Worm (Caenorhabditis elegans) whole organism, early embryonic: ENCODE results near the gene vps-53.

Source experiments
- B0310.2 ChIP-seq: sonication (generic microtip); optimal IDR thresholded peaks from 2 replicates; lab custom pipeline; 2016; ENCODE audit warnings: mild to moderate bottlenecking, missing genetic modification characterization, missing compliant biosample characterization
- F13C5.2 ChIP-seq: sonication (generic microtip); optimal IDR thresholded peaks from 2 replicates; lab custom pipeline; 2017; ENCODE audit warnings: mild to moderate bottlenecking, missing genetic modification characterization, inconsistent platforms, missing compliant biosample characterization
- aly-1 ChIP-seq: sonication (generic microtip); optimal IDR thresholded peaks from 2 replicates; lab custom pipeline; 2016; ENCODE audit warnings: missing genetic modification characterization, missing compliant biosample characterization
- ama-1 ChIP-seq: fragments of 150-350 bp; optimal IDR thresholded peaks from 2 replicates; lab custom pipeline; 2014
- ceh-13 ChIP-seq: fragments of 200-800 bp; sonication (Bioruptor generic); optimal IDR thresholded peaks from 2 replicates; lab custom pipeline; 2018; ENCODE audit warnings: mild to moderate bottlenecking, missing genetic modification characterization, missing compliant biosample characterization
- ceh-36 ChIP-seq: sonication (generic microtip); optimal IDR thresholded peaks from 2 replicates; lab custom pipeline; 2016; ENCODE audit warnings: missing genetic modification characterization, inconsistent platforms, missing compliant biosample characterization
- ets-7 ChIP-seq: sonication (generic microtip); optimal IDR thresholded peaks from 2 replicates; lab custom pipeline; 2016; ENCODE audit warnings: missing genotype, missing genetic modification characterization, missing compliant biosample characterization
- flt-1 ChIP-seq: fragments of 200-800 bp; sonication (Bioruptor generic); IDR thresholded peaks from 2 replicates; pipeline ENCODE4 v1.3.6; 2022; ENCODE audit warnings: missing genetic modification characterization, missing compliant biosample characterization
- hmbx-1 ChIP-seq: sonication (generic microtip); optimal IDR thresholded peaks from 2 replicates; lab custom pipeline; 2016; ENCODE audit warnings: mild to moderate bottlenecking, missing genetic modification characterization, missing compliant biosample characterization
- hmg-4 ChIP-seq: fragments of 200-800 bp; sonication (Bioruptor generic); optimal IDR thresholded peaks from 2 replicates; lab custom pipeline; 2018; ENCODE audit warnings: mild to moderate bottlenecking, missing genetic modification characterization, missing compliant biosample characterization
- hnd-1 ChIP-seq: sonication (generic microtip); optimal IDR thresholded peaks from 2 replicates; lab custom pipeline; 2016; ENCODE audit warnings: missing genetic modification characterization, missing compliant biosample characterization
- pes-1 ChIP-seq: fragments of 200-800 bp; sonication (Bioruptor generic); IDR thresholded peaks from 2 replicates; pipeline ENCODE4 v1.3.6; 2022; ENCODE audit warnings: missing genetic modification reagents, missing genetic modification characterization, missing compliant biosample characterization
- scrt-1 ChIP-seq: fragments of 200-800 bp; sonication (Bioruptor generic); IDR thresholded peaks from 2 replicates; pipeline ENCODE4 v1.3.6; 2022; ENCODE audit warnings: missing genetic modification characterization, missing compliant biosample characterization
- sea-1 ChIP-seq: fragments of 200-800 bp; sonication (Bioruptor generic); conservative IDR thresholded peaks from 2 replicates; pipeline ENCODE4 v1.3.6; 2022; ENCODE audit warnings: missing genetic modification characterization, missing compliant biosample characterization
- tbx-11 ChIP-seq: fragments of 200-800 bp; sonication (Bioruptor generic); IDR thresholded peaks from 2 replicates; pipeline ENCODE4 v1.3.6; 2022; ENCODE audit warnings: missing genetic modification characterization, missing compliant biosample characterization
- tbx-37 ChIP-seq: fragments of 200-800 bp; sonication (Bioruptor generic); conservative IDR thresholded peaks from 2 replicates; pipeline ENCODE4 v1.3.6; 2022; ENCODE audit warnings: missing genetic modification reagents, missing genetic modification characterization, missing compliant biosample characterization
- tra-4 ChIP-seq: sonication (generic microtip); optimal IDR thresholded peaks from 2 replicates; lab custom pipeline; 2017; ENCODE audit warnings: missing genetic modification characterization, missing compliant biosample characterization

vps-53 gene

ce11 chrIII:9780254-9780653 is 22.9 kb upstream of the vps-53 start, which contains the start of gene sqv-3:
sqv-3 (minus strand) TSS chrIII:9780354.
- no peak for TF ChIP-seq ama-1 (lab: Kevin White, UChicago)
- TF ChIP-seq hmbx-1 (tag; lab: Kevin White, UChicago): no peak
- TF ChIP-seq tbx-11 (GFP tag; lab: Robert Waterston, UW): no peak

- no peak for TF ChIP-seq tbx-11 (GFP tag; lab: Robert Waterston, UW)
- TF ChIP-seq aly-1: no peak
- TF ChIP-seq hmg-4 (GFP tag; lab: Kevin White, UChicago): no peak
- TF ChIP-seq sea-1 (GFP tag; lab: Robert Waterston, UW): no peak
- TF ChIP-seq ama-1 (lab: Kevin White, UChicago): no peak
- TF ChIP-seq tbx-37 (GFP tag; lab: Robert Waterston, UW): no peak
- no peak for TF ChIP-seq scrt-1 (GFP tag; lab: Robert Waterston, UW)
- TF ChIP-seq F13C5.2: no peak
- TF ChIP-seq pes-1 (GFP tag; lab: Robert Waterston, UW): no peak
- TF ChIP-seq ceh-13 (GFP tag; lab: Kevin White, UChicago): no peak
- TF ChIP-seq hnd-1: no peak
- no peak for TF ChIP-seq ets-7
- TF ChIP-seq flt-1 (GFP tag; lab: Robert Waterston, UW): no peak
- TF ChIP-seq ceh-36 (tag; lab: Kevin White, UChicago): no peak
- TF ChIP-seq hmbx-1 (tag; lab: Kevin White, UChicago): no peak
Observed at ce11 chrIII:9779080-9779479, 21.8 kb upstream of the vps-53 start.

ce11 chrIII:9776323-9776722 is 19.0 kb upstream of the vps-53 start, which contains the start of gene usp-46:
usp-46 (plus strand) TSS chrIII:9776623.
- TF ChIP-seq F13C5.2 (no peak), ceh-13 (GFP tag; lab: Kevin White, UChicago) (no peak), B0310.2 (tag; lab: Kevin White, UChicago) (no peak), hmbx-1 (tag; lab: Kevin White, UChicago) (no peak), ceh-36 (tag; lab: Kevin White, UChicago) (no peak), aly-1 (no peak), tra-4 (tag; lab: Kevin White, UChicago) (no peak), ama-1 (lab: Kevin White, UChicago) (no peak), hnd-1 (no peak), hmg-4 (GFP tag; lab: Kevin White, UChicago) (no peak), sea-1 (GFP tag; lab: Robert Waterston, UW) (no peak), tbx-37 (GFP tag; lab: Robert Waterston, UW) (no peak), pes-1 (GFP tag; lab: Robert Waterston, UW) (no peak), scrt-1 (GFP tag; lab: Robert Waterston, UW) (no peak), flt-1 (GFP tag; lab: Robert Waterston, UW) (no peak), ets-7 (no peak), tbx-11 (GFP tag; lab: Robert Waterston, UW) (no peak)

DNA sequence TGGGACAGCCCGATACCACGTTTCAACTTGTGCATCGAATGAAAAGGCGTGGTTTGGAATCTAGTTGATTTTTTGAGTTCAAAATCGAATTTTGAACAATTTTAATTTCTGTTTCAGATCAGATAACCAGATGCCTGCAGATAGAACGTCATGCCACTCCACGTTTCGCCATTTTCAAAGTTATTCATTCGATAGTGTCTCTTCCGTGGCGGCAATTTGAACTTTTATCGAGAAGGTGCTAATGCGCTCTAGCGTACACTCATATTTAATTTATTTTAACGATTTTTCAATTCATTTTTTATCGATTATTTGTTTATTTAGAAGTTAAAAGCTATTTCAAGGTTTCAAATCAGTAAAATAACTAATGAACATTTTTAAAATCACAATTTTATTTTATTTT is 18.6 kb upstream of the vps-53 start:
- no peak for TF ChIP-seq sea-1 (GFP tag; lab: Robert Waterston, UW)
- no peak for TF ChIP-seq F13C5.2

DNA sequence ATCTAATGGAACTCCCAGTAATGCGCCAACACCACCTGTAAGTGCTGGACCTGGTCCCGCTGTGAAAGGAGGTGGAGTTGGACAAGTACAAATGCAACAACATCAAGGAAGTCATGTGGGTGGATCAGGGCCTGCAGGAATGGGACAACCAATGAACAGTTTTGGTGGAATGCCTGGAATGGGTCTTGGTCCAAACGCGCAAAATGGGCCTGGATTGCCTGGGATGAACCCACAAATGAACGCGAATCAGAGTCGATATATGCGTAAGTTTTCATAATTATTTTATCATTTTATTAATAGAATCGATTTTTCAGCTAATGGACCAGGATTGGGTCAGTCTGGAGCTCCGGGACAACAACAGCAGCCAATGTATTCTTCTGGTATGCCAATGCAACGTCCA is 15.1 kb upstream of the vps-53 start:
- no peak for TF ChIP-seq tbx-37 (GFP tag; lab: Robert Waterston, UW)
- no peak for TF ChIP-seq hmg-4 (GFP tag; lab: Kevin White, UChicago)
- TF ChIP-seq flt-1 (GFP tag; lab: Robert Waterston, UW): no peak
- no peak for TF ChIP-seq tbx-11 (GFP tag; lab: Robert Waterston, UW)
- no peak for TF ChIP-seq F13C5.2
- no peak for TF ChIP-seq ceh-36 (tag; lab: Kevin White, UChicago)
- no peak for TF ChIP-seq aly-1
- TF ChIP-seq B0310.2 (tag; lab: Kevin White, UChicago): no peak
- TF ChIP-seq scrt-1 (GFP tag; lab: Robert Waterston, UW): no peak
- TF ChIP-seq sea-1 (GFP tag; lab: Robert Waterston, UW): no peak
- no peak for TF ChIP-seq tra-4 (tag; lab: Kevin White, UChicago)
- TF ChIP-seq ets-7: no peak
- TF ChIP-seq ama-1 (lab: Kevin White, UChicago): no peak
- TF ChIP-seq ceh-13 (GFP tag; lab: Kevin White, UChicago): no peak
- no peak for TF ChIP-seq pes-1 (GFP tag; lab: Robert Waterston, UW)
- TF ChIP-seq hmbx-1 (tag; lab: Kevin White, UChicago): no peak
- TF ChIP-seq hnd-1: no peak

ce11 chrIII:9770590-9770989 is 13.3 kb upstream of the vps-53 start:
- peak; percentile 68 for TF ChIP-seq ama-1 (lab: Kevin White, UChicago)
- no peak for TF ChIP-seq hnd-1

DNA sequence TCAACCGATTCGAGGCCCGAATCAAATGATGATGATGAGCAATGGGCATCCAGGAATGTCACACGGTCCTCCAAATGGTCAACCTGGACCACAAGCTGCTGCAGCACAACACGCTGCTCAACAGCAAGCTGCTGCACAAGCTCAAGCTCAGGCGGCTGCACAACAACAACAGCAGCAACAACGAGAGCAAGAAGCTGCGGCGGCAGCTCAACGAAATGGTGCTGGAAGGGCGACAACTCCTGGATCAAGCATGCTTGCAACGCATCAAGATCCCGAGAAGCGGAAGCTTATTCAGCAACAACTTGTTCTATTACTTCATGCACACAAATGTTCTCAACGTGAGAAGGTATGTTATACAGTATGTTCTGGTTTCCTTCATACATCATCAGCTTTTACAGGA is 10.7 kb upstream of the vps-53 start:
- TF ChIP-seq B0310.2 (tag; lab: Kevin White, UChicago) (no peak), sea-1 (GFP tag; lab: Robert Waterston, UW) (no peak), tra-4 (tag; lab: Kevin White, UChicago) (no peak), ceh-36 (tag; lab: Kevin White, UChicago) (no peak), tbx-11 (GFP tag; lab: Robert Waterston, UW) (no peak), tbx-37 (GFP tag; lab: Robert Waterston, UW) (no peak), hmg-4 (GFP tag; lab: Kevin White, UChicago) (no peak), hmbx-1 (tag; lab: Kevin White, UChicago) (no peak), aly-1 (no peak), flt-1 (GFP tag; lab: Robert Waterston, UW) (no peak), pes-1 (GFP tag; lab: Robert Waterston, UW) (no peak), F13C5.2 (no peak)

DNA sequence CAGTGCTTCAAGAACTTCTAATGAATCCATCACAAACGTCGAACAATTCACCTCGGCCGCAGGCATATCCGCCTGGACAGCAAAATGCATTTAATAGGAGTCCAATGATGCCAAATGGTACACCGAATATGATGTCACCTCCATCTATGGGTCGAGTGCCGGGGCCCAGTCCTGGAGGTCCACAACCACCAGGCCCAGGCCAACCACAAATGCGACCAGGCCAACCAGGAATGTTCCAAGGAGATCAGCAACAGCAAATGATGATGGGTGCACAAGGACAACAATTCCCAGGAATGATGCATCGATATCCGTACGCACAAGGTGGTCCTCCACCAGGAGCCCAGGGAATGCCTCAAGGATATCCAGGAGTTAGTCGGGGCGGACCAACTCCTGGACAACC is 9.8 kb upstream of the vps-53 start:
- TF ChIP-seq tbx-37 (GFP tag; lab: Robert Waterston, UW): no peak
- TF ChIP-seq aly-1: no peak
- TF ChIP-seq F13C5.2: no peak
- no peak for TF ChIP-seq flt-1 (GFP tag; lab: Robert Waterston, UW)
- TF ChIP-seq scrt-1 (GFP tag; lab: Robert Waterston, UW): no peak
- no peak for TF ChIP-seq hmg-4 (GFP tag; lab: Kevin White, UChicago)
- TF ChIP-seq tbx-11 (GFP tag; lab: Robert Waterston, UW): no peak
- no peak for TF ChIP-seq ceh-36 (tag; lab: Kevin White, UChicago)
- no peak for TF ChIP-seq ets-7
- no peak for TF ChIP-seq B0310.2 (tag; lab: Kevin White, UChicago)
- no peak for TF ChIP-seq tra-4 (tag; lab: Kevin White, UChicago)
- TF ChIP-seq hmbx-1 (tag; lab: Kevin White, UChicago): no peak
- no peak for TF ChIP-seq ceh-13 (GFP tag; lab: Kevin White, UChicago)
- no peak for TF ChIP-seq hnd-1
- TF ChIP-seq pes-1 (GFP tag; lab: Robert Waterston, UW): no peak
- TF ChIP-seq ama-1 (lab: Kevin White, UChicago): no peak
